Worm (Caenorhabditis elegans): Measurements from ENCODE around the gene F53F4.7.

F53F4.7 gene

DNA sequence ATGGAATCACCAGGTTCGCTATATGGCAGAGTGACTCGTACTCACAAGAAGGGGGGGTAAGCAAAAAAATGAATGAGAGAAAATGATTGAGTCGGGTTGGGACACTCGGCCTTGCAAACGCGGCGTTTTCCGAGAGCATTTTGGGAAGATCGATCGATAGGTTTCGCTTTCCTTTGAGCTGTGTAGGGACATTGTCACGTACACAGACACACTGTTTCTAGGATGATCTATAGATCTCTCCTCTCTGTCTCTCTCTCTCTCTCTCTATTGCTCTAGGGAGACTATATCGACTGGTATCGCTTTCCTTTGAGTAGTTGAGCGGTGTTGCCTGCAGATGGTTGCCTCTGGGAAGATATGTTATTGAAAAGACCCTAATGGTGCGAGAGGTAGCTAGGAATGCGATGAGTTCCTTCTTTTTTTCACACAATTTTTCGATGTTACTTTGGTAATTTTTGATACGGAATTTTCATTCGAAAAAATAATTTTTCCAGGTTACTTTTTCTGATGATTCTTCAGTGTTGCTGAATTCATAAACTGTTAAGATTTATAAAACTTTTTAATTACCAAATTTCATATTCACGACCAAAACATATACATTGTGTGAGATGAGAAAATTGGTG, 36.1 kb upstream of the F53F4.7 start, which contains the start of gene H37A05.4 (continued):
- TF ChIP-seq unc-39 (tag; optimal IDR thresholded peaks at IDR 0.05) (no peak), nhr-10 (tag; optimal IDR thresholded peaks at IDR 0.05) (no peak), attf-4 (tag; optimal IDR thresholded peaks at IDR 0.05) (no peak), dve-1 (tag; optimal IDR thresholded peaks at IDR 0.05; ENCODE audit: insufficient read depth) (peak; percentile 29), aly-2 (tag; optimal IDR thresholded peaks at IDR 0.05) (no peak), nhr-76 (tag; optimal IDR thresholded peaks at IDR 0.05) (no peak), nhr-237 (tag; optimal IDR thresholded peaks at IDR 0.05) (no peak), zag-1 (tag; optimal IDR thresholded peaks at IDR 0.05) (no peak), jun-1 (tag; optimal IDR thresholded peaks at IDR 0.05) (no peak), lin-1 (GFP tag; IDR thresholded peaks at IDR 0.05) (0 out of 2 replicates have a peak, but pooled peaks have one; percentile 22), lin-13 (GFP tag; optimal IDR thresholded peaks at IDR 0.05) (no peak), fkh-10 (GFP tag; optimal IDR thresholded peaks at IDR 0.05) (no peak), daf-12 (tag; optimal IDR thresholded peaks at IDR 0.05) (no peak), lim-7 (GFP tag; IDR thresholded peaks at IDR 0.05) (no peak), snpc-4 (tag; optimal IDR thresholded peaks at IDR 0.05) (no peak), ZK337.2 (GFP tag; IDR thresholded peaks at IDR 0.05) (no peak), zip-2 (tag; optimal IDR thresholded peaks at IDR 0.05) (peak; percentile 35), hmg-1.1 (GFP tag; IDR thresholded peaks at IDR 0.05) (peak; percentile 47; the same call in 1 of the 2 replicates), dmd-6 (GFP tag; IDR thresholded peaks at IDR 0.05) (peak; percentile 31), egl-43 (GFP tag; IDR thresholded peaks at IDR 0.05) (0 out of 2 replicates have a peak, but pooled peaks have one; percentile 35), nhr-25 (tag; optimal IDR thresholded peaks at IDR 0.05; ENCODE audit: borderline replicate concordance, insufficient read depth) (no peak), tra-1 (GFP tag; IDR thresholded peaks at IDR 0.05) (no peak), tag-97 (GFP tag; IDR thresholded peaks at IDR 0.05) (no peak), spr-3 (GFP tag; optimal IDR thresholded peaks at IDR 0.05) (peak; percentile 6), dmd-8 (GFP tag; IDR thresholded peaks at IDR 0.05) (no peak), D1046.2 (GFP tag; IDR thresholded peaks at IDR 0.05) (0 out of 2 replicates have a peak, but pooled peaks have one; percentile 42), lin-29 (GFP tag; IDR thresholded peaks at IDR 0.05) (no peak), nhr-11 (tag; optimal IDR thresholded peaks at IDR 0.05) (no peak), F37D6.2 (tag; optimal IDR thresholded peaks at IDR 0.05) (no peak), F26F4.8 (GFP tag; conservative IDR thresholded peaks at IDR 0.05) (no peak), ceh-82 (tag; optimal IDR thresholded peaks at IDR 0.05) (no peak), T26A8.4 (GFP tag; IDR thresholded peaks at IDR 0.05) (peak; percentile 50; the same call in 1 of the 2 replicates), nhr-6 (tag; optimal IDR thresholded peaks at IDR 0.05) (no peak), nhr-102 (tag; optimal IDR thresholded peaks at IDR 0.05) (peak; percentile 88), mdl-1 (tag; optimal IDR thresholded peaks at IDR 0.05) (no peak), unc-62 (GFP tag; optimal IDR thresholded peaks at IDR 0.05 in 1 of 2) (peak in 1 of 2 experiments; percentile 56), unc-62 (tag; optimal IDR thresholded peaks at IDR 0.05) (no peak), ceh-44 (GFP tag; IDR thresholded peaks at IDR 0.05) (no peak), lin-15B (tag; optimal IDR thresholded peaks at IDR 0.05) (no peak), daf-19 (GFP tag; conservative IDR thresholded peaks at IDR 0.05) (no peak), cey-2 (tag; optimal IDR thresholded peaks at IDR 0.05; ENCODE audit: borderline replicate concordance, insufficient read depth) (no peak), ama-1 (optimal IDR thresholded peaks at IDR 0.05) (peak; percentile 68), ztf-7 (tag; optimal IDR thresholded peaks at IDR 0.05) (no peak), ceh-28 (tag; optimal IDR thresholded peaks at IDR 0.05) (no peak), rbr-2 (tag; optimal IDR thresholded peaks at IDR 0.05) (no peak), nhr-41 (GFP tag; IDR thresholded peaks at IDR 0.05) (peak; percentile 16; the same call in 1 of the 2 replicates), ceh-20 (GFP tag; IDR thresholded peaks at IDR 0.05) (peak; percentile 60; the same call in 1 of the 2 replicates), gei-8 (GFP tag; optimal IDR thresholded peaks at IDR 0.05) (peak; percentile 84), mes-2 (tag; optimal IDR thresholded peaks at IDR 0.05; ENCODE audit: poor library complexity, severe bottlenecking) (peak; percentile 38), hlh-11 (tag; optimal IDR thresholded peaks at IDR 0.05) (peak; percentile 23), set-16 (GFP tag; IDR thresholded peaks at IDR 0.05) (no peak)

All from whole organism, L4 larva.